Worm (Caenorhabditis elegans): Measurements from ENCODE around the gene dyf-6.

- TF ChIP-seq fkh-3 (tag; optimal IDR thresholded peaks at IDR 0.05) (no peak), ekl-4 (GFP tag; IDR thresholded peaks at IDR 0.05) (no peak), snpc-4 (GFP tag; optimal IDR thresholded peaks at IDR 0.05) (no peak), snpc-4 (tag; optimal IDR thresholded peaks at IDR 0.05) (no peak), snpc-1.3 (tag; optimal IDR thresholded peaks at IDR 0.05; ENCODE audit: insufficient read depth) (no peak), unc-62 (GFP tag; optimal IDR thresholded peaks at IDR 0.05) (no peak), lsl-1 (GFP tag; optimal IDR thresholded peaks at IDR 0.05) (no peak), hlh-12 (tag; optimal IDR thresholded peaks at IDR 0.05) (no peak), lin-54 (GFP tag; optimal IDR thresholded peaks at IDR 0.05) (no peak), lin-35 (GFP tag; optimal IDR thresholded peaks at IDR 0.05) (no peak), madf-6 (GFP tag; IDR thresholded peaks at IDR 0.05) (no peak)
These were observed 24.2 kb upstream of the dyf-6 start for ce11 chrX:10410539-10410938.

Data from whole organism, young adult.